Fruit fly (Drosophila melanogaster) S2 (cell line): ENCODE results near the gene ND-24L.

Experiments
- CG8478 ChIP-seq: fragments of >200 bp; optimal IDR thresholded peaks from 2 replicates; lab custom pipeline; 2018
- CTCF ChIP-seq, 2 experiments: fragments of >200 bp; optimal IDR thresholded peaks; 2 replicates each; lab custom pipeline; 2018

dm6 chr3L:17344596-17344995, 24.0 kb upstream of the ND-24L start, which contains the start of gene brv2:
- no peak for TF ChIP-seq CTCF (optimal IDR thresholded peaks at IDR 0.05; lab: Kevin White, UChicago)
- no peak for TF ChIP-seq CG8478 (lab: Kevin White, UChicago)
